Worm (Caenorhabditis elegans): ENCODE measurements around the gene lin-8.

The lin-8 gene

DNA sequence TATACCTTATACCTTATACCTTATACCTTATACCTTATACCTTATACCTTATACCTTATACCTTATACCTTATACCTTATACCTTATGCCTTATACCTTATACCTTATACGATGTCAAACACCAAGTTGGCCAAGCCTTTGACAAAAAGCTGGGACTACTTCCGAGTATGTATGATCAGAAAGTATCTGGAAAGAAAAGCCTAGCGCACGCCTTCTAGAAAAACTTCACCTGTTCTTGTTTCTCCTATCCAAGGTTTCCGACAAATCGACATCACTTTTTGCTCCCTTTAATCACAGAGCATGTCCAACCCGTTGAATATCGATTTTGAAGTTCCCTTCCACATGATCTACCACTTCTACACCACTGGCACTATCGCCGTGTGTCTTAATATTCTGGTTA is 8.2 kb upstream of the lin-8 start, which contains the start of gene sri-28:
Gene sri-28 (plus strand): TSS at position 301 of the 400 bp plus-strand sequence.
- TF ChIP-seq nhr-90 (tag; optimal IDR thresholded peaks at IDR 0.05) (no peak), egl-44 (GFP tag; IDR thresholded peaks at IDR 0.05) (no peak), zim-3 (tag; optimal IDR thresholded peaks at IDR 0.05) (no peak), aptf-3 (GFP tag; IDR thresholded peaks at IDR 0.05) (no peak), ztf-3 (GFP tag; optimal IDR thresholded peaks at IDR 0.05) (no peak), nfya-2 (GFP tag; IDR thresholded peaks at IDR 0.05) (no peak), lin-35 (GFP tag; optimal IDR thresholded peaks at IDR 0.05) (no peak), egrh-3 (GFP tag; IDR thresholded peaks at IDR 0.05) (no peak), B0261.1 (tag; optimal IDR thresholded peaks at IDR 0.05) (no peak), lsl-1 (GFP tag; optimal IDR thresholded peaks at IDR 0.05) (no peak), cebp-2 (GFP tag; IDR thresholded peaks at IDR 0.05) (no peak), ceh-27 (GFP tag; optimal IDR thresholded peaks at IDR 0.05) (no peak), rcor-1 (GFP tag; IDR thresholded peaks at IDR 0.05) (no peak), xnd-1 (tag; optimal IDR thresholded peaks at IDR 0.05) (no peak), ztf-6 (GFP tag; IDR thresholded peaks at IDR 0.05) (no peak), F39B2.1 (GFP tag; IDR thresholded peaks at IDR 0.05) (no peak), hmg-20 (GFP tag; IDR thresholded peaks at IDR 0.05) (no peak)

DNA sequence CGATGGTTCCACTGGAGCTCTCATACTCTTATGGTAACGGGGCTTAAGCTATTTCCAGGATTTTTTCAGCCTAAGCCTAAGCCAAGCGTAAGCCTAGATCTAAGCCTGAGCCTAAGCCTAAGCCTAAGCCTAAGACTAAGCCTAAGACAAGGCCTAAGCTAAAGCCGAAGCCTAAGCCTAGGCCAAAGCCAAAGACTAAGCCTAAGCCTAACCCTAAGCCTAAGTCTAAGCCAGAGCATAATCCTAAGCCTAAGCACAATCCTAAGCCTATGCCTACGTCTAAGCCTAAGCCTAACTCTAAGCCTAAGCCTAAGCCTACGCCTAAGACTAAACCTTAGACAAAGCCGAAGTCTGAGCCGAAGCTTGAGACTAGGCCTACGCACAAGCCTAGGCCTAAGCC is 7.6 kb upstream of the lin-8 start:
- TF ChIP-seq somi-1 (GFP tag; optimal IDR thresholded peaks at IDR 0.05), result no peak
- TF ChIP-seq hsf-1 (GFP tag; IDR thresholded peaks at IDR 0.05), result 0 out of 2 replicates have a peak, but pooled peaks have one; percentile 39
- peak; percentile 24; the same call in 1 of the 2 replicates for TF ChIP-seq madf-6 (GFP tag; IDR thresholded peaks at IDR 0.05)
- TF ChIP-seq ceh-58 (GFP tag; IDR thresholded peaks at IDR 0.05), result no peak
- TF ChIP-seq B0019.2 (GFP tag; conservative IDR thresholded peaks at IDR 0.05), result no peak
- no peak for TF ChIP-seq ztf-18 (tag; optimal IDR thresholded peaks at IDR 0.05)

DNA sequence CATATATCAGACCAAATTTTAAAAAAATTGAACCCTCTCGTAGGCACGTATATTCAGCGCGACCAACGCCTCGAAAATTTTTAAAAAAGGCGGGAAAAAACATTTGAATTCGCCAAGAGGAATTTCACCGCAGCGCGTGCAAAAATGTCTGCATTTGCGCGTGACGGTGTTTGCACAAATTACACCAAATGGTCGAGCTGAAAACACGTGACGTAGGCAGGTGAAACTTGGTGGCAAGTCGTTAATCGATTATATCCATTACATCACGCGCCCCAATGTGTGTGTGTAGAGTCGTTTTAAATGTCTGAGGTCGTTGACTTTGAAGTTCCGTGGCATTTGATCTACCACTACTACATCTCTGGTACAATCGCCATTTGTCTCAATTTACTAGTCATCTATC is 5.9 kb upstream of the lin-8 start, which contains the start of gene sri-31:
Gene sri-31 (plus strand): TSS at position 301 of the 400 bp plus-strand sequence.
- TF ChIP-seq T07F8.4 (tag; optimal IDR thresholded peaks at IDR 0.05), result no peak
- TF ChIP-seq somi-1 (GFP tag; optimal IDR thresholded peaks at IDR 0.05), result no peak

ce11 chrII:3051332-3051731 is 5.3 kb upstream of the lin-8 start:
- TF ChIP-seq K12H6.12 (tag; optimal IDR thresholded peaks at IDR 0.05), result no peak

DNA sequence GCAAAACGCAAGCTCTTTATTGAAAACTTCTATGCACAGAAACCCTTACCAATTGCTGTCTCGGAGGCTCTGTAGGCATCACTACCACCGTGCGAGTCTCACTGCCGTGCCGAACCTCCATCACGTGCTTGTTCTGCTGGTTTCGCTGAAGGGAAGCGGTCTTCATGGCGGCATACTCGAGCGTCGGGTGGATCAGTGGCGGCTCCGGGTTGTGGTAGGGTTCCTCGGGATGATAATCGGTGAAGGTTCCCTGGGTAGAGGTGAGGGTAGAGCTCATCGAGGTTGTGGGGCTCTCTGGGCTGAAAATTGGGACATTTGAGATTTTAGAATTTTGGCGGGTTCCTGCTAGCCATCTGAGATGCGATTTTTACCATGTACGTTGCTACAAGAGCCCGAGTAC is 3.8 kb upstream of the lin-8 start:
- TF ChIP-seq attf-5 (GFP tag; optimal IDR thresholded peaks at IDR 0.05) (no peak), zfh-2 (GFP tag; conservative IDR thresholded peaks at IDR 0.05) (peak; percentile 55; the same call in 1 of the 2 replicates), ceh-40 (GFP tag; IDR thresholded peaks at IDR 0.05) (no peak)

DNA sequence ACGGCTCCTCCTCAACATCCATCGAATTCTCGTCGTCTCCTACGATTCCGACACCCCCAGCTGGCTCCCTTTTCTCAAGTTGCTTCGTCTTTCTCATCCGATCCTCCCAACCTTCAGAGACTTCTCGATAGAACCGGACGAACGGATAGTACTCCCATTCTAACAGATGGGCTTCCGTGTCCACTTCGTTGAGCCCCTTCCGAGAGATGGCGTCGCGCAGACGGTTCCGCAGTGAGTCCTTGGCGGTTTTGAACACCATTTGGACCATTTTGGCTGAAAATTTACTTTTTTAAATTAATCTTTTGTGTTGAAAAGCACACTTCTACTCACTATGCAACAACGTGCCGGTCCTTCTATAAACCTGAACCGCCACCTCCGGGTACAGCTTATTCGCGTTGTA is 2.9 kb upstream of the lin-8 start:
- TF ChIP-seq ceh-100 (GFP tag; IDR thresholded peaks at IDR 0.05), result no peak

- TF ChIP-seq Y53F4B.3 (GFP tag; IDR thresholded peaks at IDR 0.05), result no peak
- TF ChIP-seq madf-6 (GFP tag; IDR thresholded peaks at IDR 0.05), result peak; percentile 38; the same call in 1 of the 2 replicates
- no peak for TF ChIP-seq mel-28 (tag; optimal IDR thresholded peaks at IDR 0.05; ENCODE audit: borderline replicate concordance)
These were observed 2.4 kb upstream of the lin-8 start, which contains the start of gene lido-13 for ce11 chrII:3054221-3054620. Gene lido-13, minus strand, starts transcription at chrII:3054321.
